Fruit fly (Drosophila melanogaster): ENCODE measurements around the gene GluRIIE.

GluRIIE gene

dm6 chr3R:20648616-20649015 lies at the start of gene GluRIIE:
Gene GluRIIE, minus strand, starts transcription at chr3R:20648716.
- TF ChIP-seq cnc (optimal IDR thresholded peaks at IDR 0.05) (no peak), Hr96 (GFP tag; optimal IDR thresholded peaks at IDR 0.05) (no peak), cic (GFP tag; optimal IDR thresholded peaks at IDR 0.05) (no peak), CG12768 (GFP tag; optimal IDR thresholded peaks at IDR 0.05) (no peak), ovo (GFP tag; optimal IDR thresholded peaks at IDR 0.05) (no peak), Mnt (GFP tag; optimal IDR thresholded peaks at IDR 0.05) (no peak), CG5204 (GFP tag; optimal IDR thresholded peaks at IDR 0.05) (no peak), pad (GFP tag; optimal IDR thresholded peaks at IDR 0.05) (no peak), CG7045 (GFP tag; optimal IDR thresholded peaks at IDR 0.05) (no peak), kay (GFP tag; ENCODE audit: borderline replicate concordance) (no peak), bab1 (GFP tag; optimal IDR thresholded peaks at IDR 0.05) (no peak), CG7101 (tag; optimal IDR thresholded peaks at IDR 0.05) (no peak)

- TF ChIP-seq CG12768 (GFP tag; optimal IDR thresholded peaks at IDR 0.05): no peak
- TF ChIP-seq bab1 (GFP tag; optimal IDR thresholded peaks at IDR 0.05): no peak
- TF ChIP-seq pad (GFP tag; optimal IDR thresholded peaks at IDR 0.05): no peak
- no peak for TF ChIP-seq CG33017 (tag; optimal IDR thresholded peaks at IDR 0.05)
- no peak for TF ChIP-seq CG5204 (GFP tag; optimal IDR thresholded peaks at IDR 0.05)
- no peak for TF ChIP-seq toe (GFP tag; optimal IDR thresholded peaks at IDR 0.05)
- TF ChIP-seq CG14711 (tag; optimal IDR thresholded peaks at IDR 0.05): no peak
- TF ChIP-seq CG7045 (GFP tag; optimal IDR thresholded peaks at IDR 0.05): no peak
- no peak for TF ChIP-seq kay (GFP tag; ENCODE audit: borderline replicate concordance)
- TF ChIP-seq Hr96 (GFP tag; optimal IDR thresholded peaks at IDR 0.05): no peak
- TF ChIP-seq Mnt (GFP tag; optimal IDR thresholded peaks at IDR 0.05): no peak
- TF ChIP-seq CG7101 (tag; optimal IDR thresholded peaks at IDR 0.05): no peak
- TF ChIP-seq cic (GFP tag; optimal IDR thresholded peaks at IDR 0.05): no peak
- no peak for TF ChIP-seq CG11617 (GFP tag; optimal IDR thresholded peaks at IDR 0.05)
- TF ChIP-seq cnc (optimal IDR thresholded peaks at IDR 0.05): no peak
These were observed 28.7 kb upstream of the GluRIIE start, which contains the start of gene CG4000 for dm6 chr3R:20677251-20677650. Gene CG4000, minus strand, starts transcription at chr3R:20677351.

- TF ChIP-seq bab1 (GFP tag; optimal IDR thresholded peaks at IDR 0.05): no peak
- no peak for TF ChIP-seq CG7045 (GFP tag; optimal IDR thresholded peaks at IDR 0.05)
- no peak for TF ChIP-seq CG11617 (GFP tag; optimal IDR thresholded peaks at IDR 0.05)
- no peak for TF ChIP-seq toe (GFP tag; optimal IDR thresholded peaks at IDR 0.05)
- no peak for TF ChIP-seq CG1620 (GFP tag; optimal IDR thresholded peaks at IDR 0.05)
- no peak for TF ChIP-seq CG5204 (GFP tag; optimal IDR thresholded peaks at IDR 0.05)
- no peak for TF ChIP-seq Hr96 (GFP tag; optimal IDR thresholded peaks at IDR 0.05)
These were observed 27.3 kb upstream of the GluRIIE start for dm6 chr3R:20675772-20676171.

- TF ChIP-seq cnc (optimal IDR thresholded peaks at IDR 0.05) (no peak), cic (GFP tag; optimal IDR thresholded peaks at IDR 0.05) (no peak), CG1620 (GFP tag; optimal IDR thresholded peaks at IDR 0.05) (no peak), CG12768 (GFP tag; optimal IDR thresholded peaks at IDR 0.05) (no peak), bab1 (GFP tag; optimal IDR thresholded peaks at IDR 0.05) (no peak), CG5204 (GFP tag; optimal IDR thresholded peaks at IDR 0.05) (no peak), CG14711 (tag; optimal IDR thresholded peaks at IDR 0.05) (no peak), Mnt (GFP tag; optimal IDR thresholded peaks at IDR 0.05) (no peak), CG33017 (tag; optimal IDR thresholded peaks at IDR 0.05) (no peak), pad (GFP tag; optimal IDR thresholded peaks at IDR 0.05) (no peak), Hr96 (GFP tag; optimal IDR thresholded peaks at IDR 0.05) (no peak), CG7101 (tag; optimal IDR thresholded peaks at IDR 0.05) (no peak), tj (GFP tag; optimal IDR thresholded peaks at IDR 0.05) (no peak), Crg-1 (GFP tag; optimal IDR thresholded peaks at IDR 0.05) (no peak), CG11617 (GFP tag; optimal IDR thresholded peaks at IDR 0.05) (no peak), kay (GFP tag; ENCODE audit: borderline replicate concordance) (no peak), CG7045 (GFP tag; optimal IDR thresholded peaks at IDR 0.05) (no peak), Clk (GFP tag; optimal IDR thresholded peaks at IDR 0.05) (no peak)
These were observed 20.6 kb upstream of the GluRIIE start, which contains the start of gene Cpr92F for dm6 chr3R:20669040-20669621. Gene Cpr92F, plus strand, starts transcription at chr3R:20669571.

dm6 chr3R:20659804-20660203 lies 11.3 kb upstream of the GluRIIE start, which contains the start of gene Nep4:
Gene Nep4, minus strand, starts transcription at chr3R:20659904.
- TF ChIP-seq Hr96 (GFP tag; optimal IDR thresholded peaks at IDR 0.05) (no peak), pad (GFP tag; optimal IDR thresholded peaks at IDR 0.05) (no peak), cic (GFP tag; optimal IDR thresholded peaks at IDR 0.05) (no peak), Clk (GFP tag; optimal IDR thresholded peaks at IDR 0.05) (no peak), CG7101 (tag; optimal IDR thresholded peaks at IDR 0.05) (no peak), CG7045 (GFP tag; optimal IDR thresholded peaks at IDR 0.05) (no peak), CG1620 (GFP tag; optimal IDR thresholded peaks at IDR 0.05) (no peak), CG33017 (tag; optimal IDR thresholded peaks at IDR 0.05) (no peak), Mnt (GFP tag; optimal IDR thresholded peaks at IDR 0.05) (no peak), CG14711 (tag; optimal IDR thresholded peaks at IDR 0.05) (no peak), cnc (optimal IDR thresholded peaks at IDR 0.05) (no peak)

- no peak for TF ChIP-seq CG7045 (GFP tag; optimal IDR thresholded peaks at IDR 0.05)
- no peak for TF ChIP-seq tj (GFP tag; optimal IDR thresholded peaks at IDR 0.05)
- no peak for TF ChIP-seq kay (GFP tag; ENCODE audit: borderline replicate concordance)
- no peak for TF ChIP-seq CG14711 (tag; optimal IDR thresholded peaks at IDR 0.05)
- no peak for TF ChIP-seq Clk (GFP tag; optimal IDR thresholded peaks at IDR 0.05)
- TF ChIP-seq pad (GFP tag; optimal IDR thresholded peaks at IDR 0.05): no peak
- no peak for TF ChIP-seq toe (GFP tag; optimal IDR thresholded peaks at IDR 0.05)
- TF ChIP-seq CG1620 (GFP tag; optimal IDR thresholded peaks at IDR 0.05): no peak
- TF ChIP-seq CG7101 (tag; optimal IDR thresholded peaks at IDR 0.05): no peak
These were observed 8.1 kb upstream of the GluRIIE start for dm6 chr3R:20656649-20657048.
